Fruit fly (Drosophila melanogaster): ENCODE data around the gene CG32228.
A peak's percentile ranks its signal among the peaks of the same experiment; 100 is the strongest.

CG32228 gene

DNA sequence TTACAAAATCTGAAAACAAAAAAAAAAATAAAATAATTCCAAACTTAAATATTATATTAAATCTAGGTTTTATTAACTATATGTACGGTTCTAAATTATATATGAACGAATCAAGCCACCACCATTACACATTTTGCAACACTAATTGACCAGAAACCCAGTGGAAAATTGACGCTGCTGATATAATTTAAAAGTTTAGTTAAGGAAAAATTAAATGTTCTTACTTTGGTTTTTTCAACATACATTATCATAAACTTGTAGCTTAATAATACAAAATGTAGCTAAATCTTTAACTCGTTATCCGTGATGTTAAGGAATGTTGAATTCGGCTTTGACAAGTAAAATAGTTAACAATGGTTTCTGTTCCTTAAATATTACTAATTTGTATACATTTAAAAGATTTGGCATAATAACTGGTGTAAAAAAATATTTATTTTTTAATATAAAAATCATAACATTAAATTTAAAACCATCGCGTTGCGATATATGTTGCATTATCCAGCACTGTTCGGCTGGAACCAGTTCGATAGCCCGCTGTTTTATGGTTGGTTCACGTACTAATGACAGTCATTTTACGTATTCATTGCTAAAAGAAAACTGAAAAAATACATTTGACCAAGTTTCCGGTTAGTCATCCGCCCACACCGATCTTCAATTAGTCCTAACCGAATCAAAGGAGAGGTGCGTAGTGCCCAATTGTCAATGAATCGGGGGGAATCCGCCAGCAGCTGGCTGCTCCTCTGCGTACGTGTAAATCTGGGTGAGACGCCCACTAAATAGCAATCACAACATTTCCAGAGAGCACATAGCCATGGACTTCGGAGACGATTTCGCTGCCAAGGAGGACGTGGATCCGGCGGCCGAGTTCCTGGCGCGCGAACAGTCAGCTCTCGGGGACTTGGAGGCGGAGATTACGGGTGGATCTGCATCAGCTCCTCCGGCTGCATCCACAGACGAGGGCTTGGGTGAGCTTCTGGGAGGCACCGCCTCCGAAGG is 23.3 kb upstream of the CG32228 start (continued):
- TF ChIP-seq Max (GFP tag; optimal IDR thresholded peaks at IDR 0.05) (peak; percentile 33), CG12769 (tag; optimal IDR thresholded peaks at IDR 0.05) (no peak), CG15073 (GFP tag; optimal IDR thresholded peaks at IDR 0.05) (no peak), Ada2b (GFP tag; IDR thresholded peaks at IDR 0.05) (peak; percentile 41; the same call in 1 of the 2 replicates), CG6175 (GFP tag; IDR thresholded peaks at IDR 0.05) (no peak), crc (GFP tag; optimal IDR thresholded peaks at IDR 0.05) (no peak), HHEX (GFP tag; optimal IDR thresholded peaks at IDR 0.05) (peak; percentile 2), CG2199 (GFP tag; IDR thresholded peaks at IDR 0.05) (no peak), H2.0 (GFP tag; IDR thresholded peaks at IDR 0.05) (peak; percentile 53), Elba2 (GFP tag; optimal IDR thresholded peaks at IDR 0.05) (no peak), CG16815 (GFP tag; optimal IDR thresholded peaks at IDR 0.05) (peak; percentile 21), CG1603 (tag; optimal IDR thresholded peaks at IDR 0.05) (peak; percentile 6), sim (GFP tag; IDR thresholded peaks at IDR 0.05) (0 out of 2 replicates have a peak, but pooled peaks have one; percentile 7), CG1832 (GFP tag; optimal IDR thresholded peaks at IDR 0.05) (no peak), Rx (GFP tag; IDR thresholded peaks at IDR 0.05) (0 out of 2 replicates have a peak, but pooled peaks have one; percentile 23), grau (tag; optimal IDR thresholded peaks at IDR 0.05) (peak; percentile 71), pho (GFP tag; optimal IDR thresholded peaks at IDR 0.05) (peak; percentile 11), prd (optimal IDR thresholded peaks at IDR 0.05) (no peak), prd (GFP tag; IDR thresholded peaks at IDR 0.05) (peak; percentile 77), Blimp-1 (GFP tag; optimal IDR thresholded peaks at IDR 0.05) (peak; percentile 40), MBD-R2 (GFP tag; IDR thresholded peaks at IDR 0.05) (peak; percentile 44; the same call in 1 of the 2 replicates), Hsf (GFP tag; optimal IDR thresholded peaks at IDR 0.05) (peak; percentile 25), sisA (GFP tag; IDR thresholded peaks at IDR 0.05) (0 out of 2 replicates have a peak, but pooled peaks have one; percentile 34), pb (GFP tag; optimal IDR thresholded peaks at IDR 0.05) (no peak), en (GFP tag; optimal IDR thresholded peaks at IDR 0.05) (no peak), Atf3 (GFP tag; optimal IDR thresholded peaks at IDR 0.05) (no peak), CG32532 (GFP tag; IDR thresholded peaks at IDR 0.05) (peak; percentile 46), gsb-n (tag; optimal IDR thresholded peaks at IDR 0.05) (no peak), CG8359 (GFP tag; optimal IDR thresholded peaks at IDR 0.05; ENCODE audit: borderline replicate concordance) (no peak), her (GFP tag; optimal IDR thresholded peaks at IDR 0.05) (no peak), lov (optimal IDR thresholded peaks at IDR 0.05) (no peak), lov (GFP tag; IDR thresholded peaks at IDR 0.05) (0 out of 3 replicates have a peak, but pooled peaks have one; percentile 42), E2f2 (GFP tag; IDR thresholded peaks at IDR 0.05) (peak; percentile 39; the same call in 1 of the 2 replicates), NfI (GFP tag; optimal IDR thresholded peaks at IDR 0.05) (peak; percentile 71), Adf1 (GFP tag; IDR thresholded peaks at IDR 0.05) (no peak; the same call in 1 of the 2 replicates), CG16779 (GFP tag; IDR thresholded peaks at IDR 0.05) (no peak), CG2875 (GFP tag; optimal IDR thresholded peaks at IDR 0.05) (peak; percentile 0), CG7357 (GFP tag; IDR thresholded peaks at IDR 0.05) (no peak; the same call in 2 of the 3 replicates), ash1 (GFP tag; optimal IDR thresholded peaks at IDR 0.05) (no peak), CG14050 (GFP tag; IDR thresholded peaks at IDR 0.05) (peak; percentile 32), CG9797 (GFP tag; optimal IDR thresholded peaks at IDR 0.05) (no peak), kah (GFP tag; optimal IDR thresholded peaks at IDR 0.05) (no peak), tna (GFP tag; IDR thresholded peaks at IDR 0.05; ENCODE audit: partially characterized antibody) (no peak), CG42726 (GFP tag; IDR thresholded peaks at IDR 0.05; ENCODE audit: partially characterized antibody) (no peak; the same call in 1 of the 2 replicates), dpn (GFP tag; optimal IDR thresholded peaks at IDR 0.05) (peak in 1 of 2 experiments; percentile 53), CG15011 (GFP tag; optimal IDR thresholded peaks at IDR 0.05) (no peak), Bgb (GFP tag; IDR thresholded peaks at IDR 0.05; ENCODE audit: partially characterized antibody) (peak; percentile 68), Atf-2 (GFP tag; optimal IDR thresholded peaks at IDR 0.05) (no peak)
